Worm (Caenorhabditis elegans) whole organism, young adult: ENCODE data around the gene pho-11.

Experiments used
- attf-3 ChIP-seq: fragments of 200-800 bp; sonication (Bioruptor generic); conservative IDR thresholded peaks from 2 replicates; pipeline ENCODE4 v1.3.6; 2022; ENCODE audit warnings: missing genetic modification reagents, missing genetic modification characterization, missing compliant biosample characterization
- efl-1 ChIP-seq: fragments of 150-350 bp; optimal IDR thresholded peaks from 2 replicates; lab custom pipeline; 2014; ENCODE audit warnings: missing biosample characterization, missing genetic modification reagents, missing genetic modification characterization
- egl-44 ChIP-seq: fragments of 200-800 bp; sonication (Bioruptor generic); IDR thresholded peaks from 2 replicates; pipeline ENCODE4 v1.3.6; 2022; ENCODE audit warnings: missing genetic modification reagents, missing genetic modification characterization, missing compliant biosample characterization
- him-1 ChIP-seq: sonication (generic microtip); optimal IDR thresholded peaks from 2 replicates; lab custom pipeline; 2016; ENCODE audit warnings: missing genotype, missing genetic modification reagents, missing genetic modification characterization, missing compliant biosample characterization
- unc-62 ChIP-seq: fragments of 150-350 bp; optimal IDR thresholded peaks from 2 replicates; lab custom pipeline; 2014; ENCODE audit warnings: missing biosample characterization, missing genetic modification reagents, missing genetic modification characterization
- xnd-1 ChIP-seq: sonication (generic microtip); optimal IDR thresholded peaks from 2 replicates; lab custom pipeline; 2016; ENCODE audit warnings: missing genotype, missing genetic modification reagents, missing genetic modification characterization, missing compliant biosample characterization
- ztf-22 ChIP-seq: fragments of 200-800 bp; sonication (Bioruptor generic); optimal IDR thresholded peaks from 2 replicates; lab custom pipeline; 2018; ENCODE audit warnings: mild to moderate bottlenecking, missing genetic modification characterization, moderate library complexity, missing compliant biosample characterization
- ztf-3 ChIP-seq: fragments of 200-800 bp; sonication (Bioruptor generic); optimal IDR thresholded peaks from 2 replicates; lab custom pipeline; 2018; ENCODE audit warnings: mild to moderate bottlenecking, missing genetic modification characterization, missing compliant biosample characterization

DNA sequence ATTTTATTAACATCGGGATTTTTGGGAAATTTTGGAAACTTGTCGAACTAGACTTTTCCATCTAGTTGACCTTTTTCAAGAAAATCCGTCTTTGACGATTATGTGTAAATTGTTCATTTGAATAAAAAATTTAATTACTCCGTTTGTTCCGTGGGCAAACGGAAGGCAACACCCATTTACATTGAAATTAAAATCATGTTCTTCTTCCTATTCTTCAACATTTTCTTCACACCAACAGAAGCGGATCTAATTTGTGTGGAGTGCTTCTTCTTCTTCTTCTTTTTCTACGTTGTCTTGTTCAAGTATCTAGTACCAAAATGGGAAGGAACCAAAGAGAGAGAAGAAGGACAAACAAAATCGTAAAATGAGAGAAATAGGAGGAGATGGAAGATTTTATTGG lies 50.8 kb downstream of the pho-11 start:
- TF ChIP-seq egl-44 (GFP tag; lab: Robert Waterston, UW) (no peak), him-1 (tag; lab: Kevin White, UChicago) (no peak), unc-62 (GFP tag; lab: Kevin White, UChicago) (no peak), efl-1 (no peak), xnd-1 (tag; lab: Kevin White, UChicago) (no peak), ztf-3 (GFP tag; lab: Kevin White, UChicago) (no peak), ztf-22 (GFP tag; lab: Kevin White, UChicago) (no peak), attf-3 (GFP tag; lab: Robert Waterston, UW) (no peak)
